Worm (Caenorhabditis elegans) whole organism, L3 larva: ENCODE results near the gene rnh-1.0.

Experiments
- R02D3.7 ChIP-seq: fragments of 150-350 bp; optimal IDR thresholded peaks from 2 replicates; lab custom pipeline; 2014; ENCODE audit warnings: missing biosample characterization, missing genetic modification characterization
- ZK546.5 ChIP-seq: sonication (generic microtip); optimal IDR thresholded peaks from 2 replicates; lab custom pipeline; 2017; ENCODE audit warnings: missing biosample characterization, missing genetic modification characterization
- ama-1 ChIP-seq: fragments of 150-350 bp; optimal IDR thresholded peaks from 2 replicates; lab custom pipeline; 2018
- ceh-28 ChIP-seq: fragments of 150-350 bp; optimal IDR thresholded peaks from 2 replicates; lab custom pipeline; 2014; ENCODE audit warnings: missing biosample characterization, missing genetic modification reagents, missing genetic modification characterization
- ceh-82 ChIP-seq: fragments of 150-350 bp; optimal IDR thresholded peaks from 2 replicates; lab custom pipeline; 2014; ENCODE audit warnings: missing biosample characterization, missing genetic modification characterization
- ceh-9 ChIP-seq: sonication (generic microtip); optimal IDR thresholded peaks from 2 replicates; lab custom pipeline; 2018; ENCODE audit warnings: missing biosample characterization, missing genetic modification characterization
- daf-12 ChIP-seq: fragments of 150-350 bp; optimal IDR thresholded peaks from 2 replicates; lab custom pipeline; 2014; ENCODE audit warnings: missing biosample characterization, missing genetic modification reagents, missing genetic modification characterization
- egl-27 ChIP-seq: sonication (generic microtip); optimal IDR thresholded peaks from 4 replicates; lab custom pipeline; 2017; ENCODE audit warnings: missing biosample characterization, missing genetic modification reagents, missing genetic modification characterization
- egl-5 ChIP-seq: fragments of 150-350 bp; optimal IDR thresholded peaks from 2 replicates; lab custom pipeline; 2017; ENCODE audit warnings: missing biosample characterization, missing genetic modification reagents, missing genetic modification characterization, inconsistent platforms
- elt-1 ChIP-seq: fragments of 150-350 bp; optimal IDR thresholded peaks from 2 replicates; lab custom pipeline; 2014; ENCODE audit warnings: missing biosample characterization, missing genetic modification characterization
- elt-2 ChIP-seq: sonication (generic microtip); optimal IDR thresholded peaks from 2 replicates; lab custom pipeline; 2016; ENCODE audit warnings: missing genetic modification reagents, mild to moderate bottlenecking, missing genetic modification characterization, missing compliant biosample characterization
- elt-3 ChIP-seq, 3 experiments: fragments of 150-350 bp in 1 of 3; sonication (generic microtip) in 2 of 3; optimal IDR thresholded peaks; 2 replicates in 2 of 3; 4 replicates in 1 of 3; lab custom pipeline; 2014 to 2017; ENCODE audit warnings: missing biosample characterization in 3 of 3, missing genetic modification characterization in 3 of 3
- eor-1 ChIP-seq, 2 experiments: fragments of 150-350 bp; optimal IDR thresholded peaks; 2 replicates each; lab custom pipeline; 2014 to 2018; ENCODE audit warnings: missing biosample characterization in 2 of 2, missing genetic modification characterization in 2 of 2
- fkh-10 ChIP-seq: sonication (generic microtip); optimal IDR thresholded peaks from 2 replicates; lab custom pipeline; 2017; ENCODE audit warnings: missing biosample characterization, missing genetic modification reagents, missing genetic modification characterization
- fkh-2 ChIP-seq: fragments of 150-350 bp; optimal IDR thresholded peaks from 2 replicates; lab custom pipeline; 2014; ENCODE audit warnings: missing biosample characterization, missing genetic modification reagents, missing genetic modification characterization
- fos-1 ChIP-seq: fragments of 150-350 bp; optimal IDR thresholded peaks from 2 replicates; lab custom pipeline; 2014; ENCODE audit warnings: missing biosample characterization, missing genetic modification characterization
- hmg-11 ChIP-seq: sonication (generic microtip); optimal IDR thresholded peaks from 2 replicates; lab custom pipeline; 2016; ENCODE audit warnings: missing genetic modification characterization, missing compliant biosample characterization
- jun-1 ChIP-seq: fragments of 150-350 bp; optimal IDR thresholded peaks from 2 replicates; lab custom pipeline; 2014; ENCODE audit warnings: missing biosample characterization, missing genetic modification reagents, missing genetic modification characterization
- lin-15B ChIP-seq: fragments of 150-350 bp; optimal IDR thresholded peaks from 2 replicates; lab custom pipeline; 2014; ENCODE audit warnings: missing biosample characterization, missing genetic modification characterization
- lsy-12 ChIP-seq: sonication (generic microtip); optimal IDR thresholded peaks from 2 replicates; lab custom pipeline; 2016; ENCODE audit warnings: mild to moderate bottlenecking, missing genetic modification characterization, missing compliant biosample characterization
- mml-1 ChIP-seq: fragments of 150-350 bp; sonication (generic microtip); optimal IDR thresholded peaks from 3 replicates; lab custom pipeline; 2014; ENCODE audit warnings: missing biosample characterization, missing genetic modification characterization
- nfya-1 ChIP-seq: sonication (generic microtip); optimal IDR thresholded peaks from 2 replicates; lab custom pipeline; 2017; ENCODE audit warnings: missing genetic modification characterization, mild to moderate bottlenecking, missing compliant biosample characterization, antibody characterized with exemption, moderate library complexity; ENCODE audit not compliant: insufficient read depth
- nhr-11 ChIP-seq: fragments of 150-350 bp; optimal IDR thresholded peaks from 2 replicates; lab custom pipeline; 2014; ENCODE audit warnings: missing biosample characterization, missing genetic modification characterization
- nhr-12 ChIP-seq: fragments of 150-350 bp; optimal IDR thresholded peaks from 2 replicates; lab custom pipeline; 2014; ENCODE audit warnings: missing biosample characterization, missing genetic modification characterization
- nhr-237 ChIP-seq: fragments of 150-350 bp; optimal IDR thresholded peaks from 2 replicates; lab custom pipeline; 2014; ENCODE audit warnings: missing biosample characterization, missing genetic modification characterization
- nhr-25 ChIP-seq: sonication (generic microtip); optimal IDR thresholded peaks from 2 replicates; lab custom pipeline; 2017; ENCODE audit warnings: missing biosample characterization, missing genetic modification characterization
- nhr-28 ChIP-seq: fragments of 150-350 bp; optimal IDR thresholded peaks from 2 replicates; lab custom pipeline; 2014; ENCODE audit warnings: missing biosample characterization, missing genetic modification characterization
- nhr-43 ChIP-seq: sonication (generic microtip); optimal IDR thresholded peaks from 2 replicates; lab custom pipeline; 2016; ENCODE audit warnings: mild to moderate bottlenecking, missing genetic modification characterization, missing compliant biosample characterization; ENCODE audit not compliant: poor library complexity, severe bottlenecking
- nhr-67 ChIP-seq: fragments of 150-350 bp; optimal IDR thresholded peaks from 2 replicates; lab custom pipeline; 2014; ENCODE audit warnings: missing biosample characterization, missing genetic modification characterization
- nhr-76 ChIP-seq: fragments of 150-350 bp; sonication (generic microtip); optimal IDR thresholded peaks from 5 replicates; lab custom pipeline; 2014; ENCODE audit warnings: missing biosample characterization, missing genetic modification characterization
- nhr-77 ChIP-seq: fragments of 150-350 bp; optimal IDR thresholded peaks from 2 replicates; lab custom pipeline; 2014; ENCODE audit warnings: missing biosample characterization, missing genetic modification characterization
- pha-4 ChIP-seq: fragments of 150-350 bp; optimal IDR thresholded peaks from 2 replicates; lab custom pipeline; 2014; ENCODE audit warnings: missing biosample characterization, missing genetic modification reagents, missing genetic modification characterization
- pqm-1 ChIP-seq: fragments of 150-350 bp; optimal IDR thresholded peaks from 2 replicates; lab custom pipeline; 2017; ENCODE audit warnings: missing biosample characterization, missing genetic modification characterization, inconsistent platforms
- sea-2 ChIP-seq: fragments of 150-350 bp; sonication (generic microtip); optimal IDR thresholded peaks from 4 replicates; lab custom pipeline; 2014; ENCODE audit warnings: missing biosample characterization, missing genetic modification reagents, missing genetic modification characterization
- skn-1 ChIP-seq: fragments of 150-350 bp; optimal IDR thresholded peaks from 2 replicates; lab custom pipeline; 2014; ENCODE audit warnings: missing biosample characterization, missing genetic modification characterization
- snpc-4 ChIP-seq: fragments of 150-350 bp; optimal IDR thresholded peaks from 2 replicates; lab custom pipeline; 2014; ENCODE audit warnings: missing biosample characterization, missing genetic modification characterization
- tbx-2 ChIP-seq: sonication (generic microtip); optimal IDR thresholded peaks from 2 replicates; lab custom pipeline; 2016; ENCODE audit warnings: mild to moderate bottlenecking, missing genetic modification characterization, missing compliant biosample characterization
- unc-39 ChIP-seq: sonication (generic microtip); optimal IDR thresholded peaks from 4 replicates; lab custom pipeline; 2017; ENCODE audit warnings: missing biosample characterization, missing genetic modification characterization
- unc-62 ChIP-seq: fragments of 150-350 bp; sonication (generic microtip); optimal IDR thresholded peaks from 4 replicates; lab custom pipeline; 2014; ENCODE audit warnings: missing biosample characterization, missing genetic modification reagents, missing genetic modification characterization
- zag-1 ChIP-seq: fragments of 150-350 bp; optimal IDR thresholded peaks from 2 replicates; lab custom pipeline; 2014; ENCODE audit warnings: missing biosample characterization, missing genetic modification characterization
- ztf-4 ChIP-seq: fragments of 150-350 bp; optimal IDR thresholded peaks from 2 replicates; lab custom pipeline; 2014; ENCODE audit warnings: missing biosample characterization, missing genetic modification characterization

Gene rnh-1.0

ce11 chrII:4989802-4990201, 5.3 kb upstream of the rnh-1.0 start, which contains the start of gene T27F7.12:
Gene T27F7.12 (plus strand): TSS chrII:4990102.
- no peak for TF ChIP-seq ama-1 (lab: Kevin White, UChicago)
- TF ChIP-seq egl-5 (tag; lab: Kevin White, UChicago), result no peak
- no peak for TF ChIP-seq ZK546.5
- no peak for TF ChIP-seq jun-1
- no peak for TF ChIP-seq nhr-11 (tag; lab: Kevin White, UChicago)
- TF ChIP-seq unc-62 (GFP tag; lab: Kevin White, UChicago), result no peak
- TF ChIP-seq elt-1 (tag; lab: Kevin White, UChicago), result no peak
- no peak for TF ChIP-seq ceh-28 (tag; lab: Kevin White, UChicago)
- TF ChIP-seq daf-12, result no peak
- no peak for TF ChIP-seq pqm-1 (tag; lab: Kevin White, UChicago)
- no peak for TF ChIP-seq skn-1
- TF ChIP-seq lin-15B (tag; lab: Kevin White, UChicago), result no peak
- TF ChIP-seq nhr-76 (tag; lab: Kevin White, UChicago), result no peak
- TF ChIP-seq zag-1 (tag; lab: Kevin White, UChicago), result no peak
- no peak for TF ChIP-seq mml-1 (tag; lab: Kevin White, UChicago)
- TF ChIP-seq sea-2 (GFP tag; lab: Kevin White, UChicago), result no peak
- no peak for TF ChIP-seq R02D3.7 (tag; lab: Kevin White, UChicago)
- TF ChIP-seq unc-39 (tag; lab: Kevin White, UChicago), result no peak
- no peak for TF ChIP-seq lsy-12 (tag; lab: Kevin White, UChicago)
- no peak for TF ChIP-seq nhr-77 (tag; lab: Kevin White, UChicago)

DNA sequence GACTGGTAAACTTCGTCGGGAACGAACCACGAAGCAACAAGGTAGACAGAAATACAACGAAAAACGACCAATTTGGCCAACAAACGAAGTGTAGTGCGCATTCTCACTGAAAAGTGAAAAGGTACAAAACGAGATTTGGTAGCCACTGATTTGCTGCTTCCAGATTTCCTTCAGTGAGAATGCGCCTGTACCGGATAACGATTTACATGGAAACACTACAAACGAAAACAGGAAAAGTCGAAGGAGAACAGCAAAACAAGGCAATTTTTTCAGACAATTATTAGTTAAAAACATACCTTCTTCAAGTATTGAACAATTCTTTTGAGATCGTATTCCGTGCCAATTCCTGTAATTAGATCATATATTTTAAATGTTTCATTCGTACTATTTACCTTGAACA, 2.1 kb upstream of the rnh-1.0 start, which contains the start of gene pigb-1:
Gene pigb-1, minus strand, starts transcription at position 101 of the 400 bp plus-strand sequence.
- TF ChIP-seq elt-2 (no peak), fkh-2 (tag; lab: Kevin White, UChicago) (no peak), ceh-28 (tag; lab: Kevin White, UChicago) (no peak), nhr-25 (tag; lab: Kevin White, UChicago) (no peak), lin-15B (tag; lab: Kevin White, UChicago) (no peak), pha-4 (tag; lab: Kevin White, UChicago) (no peak), tbx-2 (no peak), R02D3.7 (tag; lab: Kevin White, UChicago) (no peak), snpc-4 (tag; lab: Kevin White, UChicago) (no peak), zag-1 (tag; lab: Kevin White, UChicago) (no peak), nhr-77 (tag; lab: Kevin White, UChicago) (no peak), nhr-43 (no peak), ZK546.5 (no peak), nhr-237 (tag; lab: Kevin White, UChicago) (no peak), nhr-11 (tag; lab: Kevin White, UChicago) (no peak), ceh-82 (tag; lab: Kevin White, UChicago) (no peak)

DNA sequence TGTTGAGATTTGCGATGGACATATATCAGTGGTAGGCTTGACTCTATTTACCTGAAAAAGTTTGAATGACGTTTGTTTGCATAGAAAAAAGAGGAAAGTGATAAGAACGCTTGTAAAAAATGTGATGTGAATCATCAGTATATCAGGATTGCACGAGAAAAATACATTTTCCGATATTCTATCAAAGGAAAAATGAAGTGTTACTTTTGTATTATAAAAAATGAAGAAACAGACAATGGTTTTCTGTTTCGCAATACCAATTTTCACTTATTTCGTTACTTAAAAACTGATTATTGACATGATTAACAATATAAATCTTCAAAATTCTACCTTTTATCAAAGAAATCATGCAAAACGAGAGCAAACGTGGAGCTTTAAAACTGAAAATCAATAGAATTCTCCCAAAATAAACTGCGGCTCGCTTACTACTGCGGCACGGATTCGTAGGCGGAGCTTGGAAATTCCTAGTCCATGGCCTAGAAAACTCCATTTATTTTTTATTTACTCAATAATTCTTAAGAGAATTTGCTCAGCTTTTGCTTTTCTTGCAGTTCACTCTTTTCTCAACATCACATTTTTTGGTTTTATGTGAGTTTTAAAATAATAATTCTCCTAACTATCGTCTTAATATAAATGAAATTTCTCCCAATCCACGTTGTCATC, 1.5 kb upstream of the rnh-1.0 start, which contains the start of the genes eif-1 and vps-24:
Gene eif-1, minus strand, starts transcription at position 51 of the 663 bp plus-strand sequence.
Gene vps-24, plus strand, starts transcription at position 469 of the 663 bp plus-strand sequence.
- no peak for TF ChIP-seq nhr-12 (tag; lab: Kevin White, UChicago)
- TF ChIP-seq hmg-11 (tag; lab: Kevin White, UChicago), result peak; percentile 80
- TF ChIP-seq elt-3 (tag; optimal IDR thresholded peaks at IDR 0.05; lab: Kevin White, UChicago), result no peak
- TF ChIP-seq elt-2, result peak; percentile 38
- TF ChIP-seq nhr-77 (tag; lab: Kevin White, UChicago), result no peak
- no peak for TF ChIP-seq nhr-237 (tag; lab: Kevin White, UChicago)
- TF ChIP-seq nfya-1 (tag; lab: Kevin White, UChicago), result peak; percentile 70
- TF ChIP-seq pha-4 (tag; lab: Kevin White, UChicago), result peak; percentile 64
- no peak for TF ChIP-seq pqm-1 (tag; lab: Kevin White, UChicago)
- TF ChIP-seq egl-5 (tag; lab: Kevin White, UChicago), result no peak
- TF ChIP-seq mml-1 (tag; lab: Kevin White, UChicago), result no peak
- TF ChIP-seq ceh-82 (tag; lab: Kevin White, UChicago), result no peak
- TF ChIP-seq nhr-25 (tag; lab: Kevin White, UChicago), result peak; percentile 35
- TF ChIP-seq nhr-43, result no peak
- no peak for TF ChIP-seq unc-39 (tag; lab: Kevin White, UChicago)
- TF ChIP-seq snpc-4 (tag; lab: Kevin White, UChicago), result peak; percentile 74
- peak; percentile 73 for TF ChIP-seq lin-15B (tag; lab: Kevin White, UChicago)
- TF ChIP-seq, all 47 proteins: peak for 7

ce11 chrII:4998657-4999056, 3.5 kb downstream of the rnh-1.0 start, which contains the start of gene F59A6.11:
Gene F59A6.11 (minus strand): TSS chrII:4998757.
- TF ChIP-seq ztf-4 (tag; lab: Kevin White, UChicago), result no peak
- no peak for TF ChIP-seq eor-1 (tag; optimal IDR thresholded peaks at IDR 0.05; lab: Kevin White, UChicago)
- no peak for TF ChIP-seq fkh-2 (tag; lab: Kevin White, UChicago)
- TF ChIP-seq fkh-10 (GFP tag; lab: Kevin White, UChicago), result no peak
- TF ChIP-seq nhr-67, result no peak
- TF ChIP-seq tbx-2, result no peak
- TF ChIP-seq nhr-43, result no peak
- no peak for TF ChIP-seq nhr-76 (tag; lab: Kevin White, UChicago)
- no peak for TF ChIP-seq nhr-28 (tag; lab: Kevin White, UChicago)
- no peak for TF ChIP-seq ceh-9 (tag; lab: Kevin White, UChicago)
- no peak for TF ChIP-seq elt-2
- no peak for TF ChIP-seq egl-27 (tag; lab: Kevin White, UChicago)
- no peak for TF ChIP-seq fos-1 (tag; lab: Kevin White, UChicago)
- no peak for TF ChIP-seq nhr-25 (tag; lab: Kevin White, UChicago)
- TF ChIP-seq mml-1 (tag; lab: Kevin White, UChicago), result no peak
